Fruit fly (Drosophila melanogaster) whole organism, embryonic: ENCODE measurements around the gene IntS6.

Source experiments
- Atf3 ChIP-seq: fragments of 200-800 bp; sonication (Bioruptor generic); optimal IDR thresholded peaks from 3 replicates; lab custom pipeline; 2016; ENCODE audit warnings: missing biosample characterization, missing genetic modification characterization
- Atf6 ChIP-seq: fragments of 200-800 bp; sonication (Bioruptor generic); IDR thresholded peaks from 2 replicates; pipeline ENCODE4 v1.3.6; 2022; ENCODE audit warnings: missing biosample characterization, missing genetic modification characterization
- CG10267 ChIP-seq: fragments of 200-800 bp; sonication (Bioruptor generic); optimal IDR thresholded peaks from 2 replicates; lab custom pipeline; 2018; ENCODE audit warnings: missing biosample characterization, mild to moderate bottlenecking, missing genetic modification characterization, moderate library complexity
- CG10462 ChIP-seq: fragments of 200-800 bp; sonication (Bioruptor generic); optimal IDR thresholded peaks from 2 replicates; lab custom pipeline; 2016; ENCODE audit warnings: missing biosample characterization, missing genetic modification characterization
- CG12104 ChIP-seq: fragments of 200-800 bp; sonication (Bioruptor generic); optimal IDR thresholded peaks from 3 replicates; lab custom pipeline; 2016; ENCODE audit warnings: missing biosample characterization, missing genetic modification characterization
- CG13424 ChIP-seq: fragments of 200-800 bp; sonication (Bioruptor generic); optimal IDR thresholded peaks from 2 replicates; lab custom pipeline; 2019; ENCODE audit warnings: missing biosample characterization, mild to moderate bottlenecking, missing genetic modification characterization, moderate library complexity
- CG13624 ChIP-seq: fragments of 200-800 bp; sonication (Bioruptor generic); optimal IDR thresholded peaks from 2 replicates; lab custom pipeline; 2016; ENCODE audit warnings: missing biosample characterization, missing genetic modification characterization
- CG13894 ChIP-seq: fragments of 200-800 bp; sonication (Bioruptor generic); optimal IDR thresholded peaks from 3 replicates; lab custom pipeline; 2018; ENCODE audit warnings: missing biosample characterization, mild to moderate bottlenecking, missing genetic modification characterization, moderate library complexity
- CG14667 ChIP-seq: fragments of 200-800 bp; sonication (Bioruptor generic); IDR thresholded peaks from 2 replicates; pipeline ENCODE4 v1.3.6; 2022; ENCODE audit warnings: missing biosample characterization, missing genetic modification characterization
- CG1647 ChIP-seq: fragments of 200-800 bp; sonication (Bioruptor generic); optimal IDR thresholded peaks from 3 replicates; lab custom pipeline; 2016; ENCODE audit warnings: missing biosample characterization, missing genetic modification characterization
- CG16863 ChIP-seq: fragments of 200-800 bp; sonication (Bioruptor generic); optimal IDR thresholded peaks from 3 replicates; lab custom pipeline; 2016; ENCODE audit warnings: missing biosample characterization, missing genetic modification characterization
- CG17359 ChIP-seq: fragments of 200-800 bp; sonication (Bioruptor generic); optimal IDR thresholded peaks from 3 replicates; lab custom pipeline; 2018; ENCODE audit warnings: missing biosample characterization, mild to moderate bottlenecking, missing genetic modification characterization, moderate library complexity
- CG1792 ChIP-seq: fragments of 200-800 bp; sonication (Bioruptor generic); optimal IDR thresholded peaks from 2 replicates; lab custom pipeline; 2016; ENCODE audit warnings: missing biosample characterization, missing genetic modification characterization
- CG2875 ChIP-seq: fragments of 200-800 bp; sonication (Bioruptor generic); optimal IDR thresholded peaks from 2 replicates; lab custom pipeline; 2017; ENCODE audit warnings: missing biosample characterization, mild to moderate bottlenecking, missing genetic modification characterization, missing genetic modification reagents
- CG31224 ChIP-seq: fragments of 200-800 bp; sonication (Bioruptor generic); IDR thresholded peaks from 2 replicates; pipeline ENCODE4 v1.3.6; 2022; ENCODE audit warnings: missing biosample characterization, missing genetic modification characterization
- CG31388 ChIP-seq: fragments of 200-800 bp; sonication (Bioruptor generic); optimal IDR thresholded peaks from 2 replicates; lab custom pipeline; 2016; ENCODE audit warnings: missing biosample characterization, missing genetic modification characterization
- CG4404 ChIP-seq: fragments of 200-800 bp; sonication (Bioruptor generic); IDR thresholded peaks from 2 replicates; pipeline ENCODE4 v1.3.6; 2022; ENCODE audit warnings: missing biosample characterization, missing genetic modification characterization
- CG6654 ChIP-seq: fragments of 200-800 bp; sonication (Bioruptor generic); optimal IDR thresholded peaks from 2 replicates; lab custom pipeline; 2017; ENCODE audit warnings: missing biosample characterization, mild to moderate bottlenecking, missing genetic modification characterization
- CG7987 ChIP-seq: fragments of 200-800 bp; sonication (Bioruptor generic); optimal IDR thresholded peaks from 2 replicates; lab custom pipeline; 2018; ENCODE audit warnings: missing biosample characterization, mild to moderate bottlenecking, missing genetic modification characterization, moderate library complexity
- CoRest ChIP-seq: fragments of 200-800 bp; sonication (Bioruptor generic); optimal IDR thresholded peaks from 3 replicates; lab custom pipeline; 2018; ENCODE audit warnings: missing biosample characterization, mild to moderate bottlenecking, missing genetic modification characterization, moderate library complexity
- Deaf1 ChIP-seq: fragments of 200-800 bp; optimal IDR thresholded peaks from 3 replicates; lab custom pipeline; 2019; ENCODE audit warnings: missing biosample characterization, mild to moderate bottlenecking, missing genetic modification characterization, moderate library complexity
- Dfd ChIP-seq, 2 experiments: fragments of >200 bp; optimal IDR thresholded peaks; 2 replicates each; lab custom pipeline; 2017; ENCODE audit warnings: missing biosample characterization in 2 of 2, missing genetic modification characterization in 2 of 2
- GATAe ChIP-seq: fragments of 200-800 bp; sonication (Bioruptor generic); conservative IDR thresholded peaks from 2 replicates; pipeline ENCODE4 v1.3.6; 2022; ENCODE audit warnings: missing biosample characterization, missing genetic modification characterization
- MESR4 ChIP-seq: fragments of 200-800 bp; sonication (Bioruptor generic); optimal IDR thresholded peaks from 2 replicates; lab custom pipeline; 2018; ENCODE audit warnings: missing biosample characterization, mild to moderate bottlenecking, missing genetic modification characterization, moderate library complexity
- Meics ChIP-seq: fragments of 200-800 bp; sonication (Bioruptor generic); optimal IDR thresholded peaks from 2 replicates; lab custom pipeline; 2017; ENCODE audit warnings: missing biosample characterization, mild to moderate bottlenecking, missing genetic modification characterization
- NC2β ChIP-seq: fragments of 200-800 bp; sonication (Bioruptor generic); optimal IDR thresholded peaks from 2 replicates; lab custom pipeline; 2016; ENCODE audit warnings: missing biosample characterization, missing genetic modification characterization
- Neu2 ChIP-seq: fragments of 200-800 bp; sonication (Bioruptor generic); optimal IDR thresholded peaks from 3 replicates; lab custom pipeline; 2016; ENCODE audit warnings: missing biosample characterization, missing genetic modification characterization, borderline replicate concordance
- NfI ChIP-seq: fragments of 200-800 bp; sonication (Bioruptor generic); optimal IDR thresholded peaks from 3 replicates; lab custom pipeline; 2018; ENCODE audit warnings: missing biosample characterization, mild to moderate bottlenecking, missing genetic modification characterization, moderate library complexity
- Ptx1 ChIP-seq: fragments of 200-800 bp; sonication (Bioruptor generic); IDR thresholded peaks from 2 replicates; pipeline ENCODE4 v1.3.6; 2022; ENCODE audit warnings: missing biosample characterization, missing genetic modification characterization
- Rfx ChIP-seq: fragments of 200-800 bp; sonication (Bioruptor generic); IDR thresholded peaks from 2 replicates; pipeline ENCODE4 v1.3.6; 2022; ENCODE audit warnings: missing biosample characterization, missing genetic modification characterization
- aop ChIP-seq: fragments of 200-800 bp; sonication (Bioruptor generic); IDR thresholded peaks from 2 replicates; pipeline ENCODE4 v1.3.6; 2022; ENCODE audit warnings: missing biosample characterization, missing genetic modification characterization
- bab2 ChIP-seq: fragments of 200-800 bp; sonication (Bioruptor generic); optimal IDR thresholded peaks from 2 replicates; lab custom pipeline; 2016; ENCODE audit warnings: missing biosample characterization, missing genetic modification characterization
- chinmo ChIP-seq: fragments of 200-800 bp; sonication (Bioruptor generic); IDR thresholded peaks from 4 replicates; pipeline ENCODE4 v1.3.6; 2022; ENCODE audit warnings: missing biosample characterization, missing genetic modification characterization; ENCODE audit not compliant: partially characterized antibody
- ci ChIP-seq: fragments of 200-800 bp; sonication (Bioruptor generic); IDR thresholded peaks from 3 replicates; pipeline ENCODE4 v1.3.6; 2022; ENCODE audit warnings: missing biosample characterization, missing genetic modification characterization
- corto ChIP-seq: fragments of 200-800 bp; sonication (Bioruptor generic); optimal IDR thresholded peaks from 2 replicates; lab custom pipeline; 2016; ENCODE audit warnings: missing biosample characterization, mild to moderate bottlenecking, missing genetic modification characterization, moderate library complexity
- crol ChIP-seq: fragments of 200-800 bp; sonication (Bioruptor generic); IDR thresholded peaks from 2 replicates; pipeline ENCODE4 v1.3.6; 2022; ENCODE audit warnings: missing biosample characterization, missing genetic modification characterization
- danr ChIP-seq: fragments of 200-800 bp; sonication (Bioruptor generic); IDR thresholded peaks from 2 replicates; pipeline ENCODE4 v1.3.6; 2022; ENCODE audit warnings: missing biosample characterization, missing genetic modification characterization
- dati ChIP-seq: fragments of 200-800 bp; sonication (Bioruptor generic); IDR thresholded peaks from 2 replicates; pipeline ENCODE4 v1.3.6; 2022; ENCODE audit warnings: missing biosample characterization, missing genetic modification characterization
- dm ChIP-seq: fragments of 200-800 bp; sonication (Bioruptor generic); optimal IDR thresholded peaks from 3 replicates; lab custom pipeline; 2016; ENCODE audit warnings: missing biosample characterization, missing genetic modification characterization
- emc ChIP-seq: fragments of 200-800 bp; sonication (Bioruptor generic); optimal IDR thresholded peaks from 2 replicates; lab custom pipeline; 2016; ENCODE audit warnings: missing biosample characterization, missing genetic modification characterization
- eyg ChIP-seq: fragments of 200-800 bp; sonication (Bioruptor generic); optimal IDR thresholded peaks from 3 replicates; lab custom pipeline; 2016; ENCODE audit warnings: missing biosample characterization, missing genetic modification characterization
- gce ChIP-seq: fragments of 200-800 bp; sonication (Bioruptor generic); IDR thresholded peaks from 3 replicates; pipeline ENCODE4 v1.3.6; 2022; ENCODE audit warnings: missing biosample characterization, missing genetic modification characterization
- gfzf ChIP-seq: fragments of 200-800 bp; sonication (Bioruptor generic); optimal IDR thresholded peaks from 2 replicates; lab custom pipeline; 2016; ENCODE audit warnings: missing biosample characterization, mild to moderate bottlenecking, missing genetic modification characterization, moderate library complexity
- knrl ChIP-seq: fragments of 200-800 bp; sonication (Bioruptor generic); IDR thresholded peaks from 3 replicates; pipeline ENCODE4 v1.3.6; 2022; ENCODE audit warnings: missing biosample characterization, missing genetic modification characterization; ENCODE audit not compliant: partially characterized antibody
- luna ChIP-seq: fragments of 200-800 bp; sonication (Bioruptor generic); optimal IDR thresholded peaks from 2 replicates; lab custom pipeline; 2016; ENCODE audit warnings: missing biosample characterization, missing genetic modification characterization
- mam ChIP-seq: fragments of 200-800 bp; sonication (Bioruptor generic); optimal IDR thresholded peaks from 3 replicates; lab custom pipeline; 2016; ENCODE audit warnings: missing biosample characterization, missing genetic modification characterization
- org-1 ChIP-seq: fragments of 200-800 bp; sonication (Bioruptor generic); optimal IDR thresholded peaks from 2 replicates; lab custom pipeline; 2017; ENCODE audit warnings: missing biosample characterization, missing genetic modification characterization
- psq ChIP-seq: fragments of 200-800 bp; sonication (Bioruptor generic); optimal IDR thresholded peaks from 2 replicates; lab custom pipeline; 2017; ENCODE audit warnings: missing biosample characterization, missing genetic modification characterization
- row ChIP-seq: fragments of 200-800 bp; sonication (Bioruptor generic); IDR thresholded peaks from 3 replicates; pipeline ENCODE4 v1.3.6; 2022; ENCODE audit warnings: missing biosample characterization, missing genetic modification characterization
- sd ChIP-seq: fragments of 200-800 bp; sonication (Bioruptor generic); optimal IDR thresholded peaks from 3 replicates; lab custom pipeline; 2018; ENCODE audit warnings: missing biosample characterization, mild to moderate bottlenecking, missing genetic modification characterization, moderate library complexity
- wdn ChIP-seq: fragments of 200-800 bp; sonication (Bioruptor generic); IDR thresholded peaks from 2 replicates; pipeline ENCODE4 v1.3.6; 2022; ENCODE audit warnings: missing biosample characterization, missing genetic modification characterization
- zfh2 ChIP-seq: fragments of 200-800 bp; sonication (Bioruptor generic); optimal IDR thresholded peaks from 2 replicates; lab custom pipeline; 2016; ENCODE audit warnings: missing biosample characterization, missing genetic modification characterization

Gene IntS6

dm6 chrX:5737157-5737556, 9.9 kb downstream of the IntS6 start (continued):
- TF ChIP-seq Deaf1 = peak; percentile 20
- TF ChIP-seq psq = no peak
- no peak for TF ChIP-seq CG13894 (tag; lab: Kevin White, UChicago)
- no peak for TF ChIP-seq CG7987
- TF ChIP-seq gce = no peak
- TF ChIP-seq CG16863 = no peak
- no peak for TF ChIP-seq emc (GFP tag; lab: Kevin White, UChicago)
- no peak for TF ChIP-seq NfI
- TF ChIP-seq gfzf (GFP tag; lab: Kevin White, UChicago) = no peak
- TF ChIP-seq CG6654 (GFP tag; lab: Kevin White, UChicago) = no peak
- TF ChIP-seq Atf6 (GFP tag; lab: Robert Waterston, UW) = 0 out of 2 replicates have a peak, but pooled peaks have one; percentile 30
- peak; percentile 47; the same call in 1 of the 3 replicates for TF ChIP-seq row (GFP tag; lab: Robert Waterston, UW)
- TF ChIP-seq bab2 (GFP tag; lab: Kevin White, UChicago) = no peak
- TF ChIP-seq CG4404 (GFP tag; lab: Robert Waterston, UW) = 0 out of 2 replicates have a peak, but pooled peaks have one; percentile 11
- no peak for TF ChIP-seq CG12104
- peak; percentile 57 for TF ChIP-seq Rfx (GFP tag; lab: Robert Waterston, UW)
- no peak for TF ChIP-seq knrl (GFP tag; lab: Robert Waterston, UW)
- TF ChIP-seq zfh2 (GFP tag; lab: Kevin White, UChicago) = no peak
- TF ChIP-seq CG13424 (tag; lab: Kevin White, UChicago) = no peak
- TF ChIP-seq GATAe (GFP tag; lab: Robert Waterston, UW) = no peak
- TF ChIP-seq CoRest (tag; lab: Kevin White, UChicago) = no peak
- TF ChIP-seq CG17359 (tag; lab: Kevin White, UChicago) = no peak
- no peak for TF ChIP-seq corto (GFP tag; lab: Kevin White, UChicago)
- peak; percentile 8 for TF ChIP-seq mam (GFP tag; lab: Kevin White, UChicago)
- no peak for TF ChIP-seq CG1647 (GFP tag; lab: Kevin White, UChicago)
- TF ChIP-seq Atf3 (GFP tag; lab: Kevin White, UChicago) = no peak
- TF ChIP-seq org-1 (GFP tag; lab: Kevin White, UChicago) = no peak
- TF ChIP-seq CG10267 (tag; lab: Kevin White, UChicago) = no peak
- no peak for TF ChIP-seq eyg (GFP tag; lab: Kevin White, UChicago)
- TF ChIP-seq crol (GFP tag; lab: Robert Waterston, UW) = peak; percentile 99
- peak; percentile 69; the same call in 2 of the 3 replicates for TF ChIP-seq ci (GFP tag; lab: Robert Waterston, UW)
- no peak for TF ChIP-seq CG13624 (GFP tag; lab: Kevin White, UChicago)
- TF ChIP-seq CG14667 (GFP tag; lab: Robert Waterston, UW) = no peak
- 0 out of 2 replicates have a peak, but pooled peaks have one; percentile 24 for TF ChIP-seq Ptx1 (GFP tag; lab: Robert Waterston, UW)
- no peak for TF ChIP-seq dati (GFP tag; lab: Robert Waterston, UW)
- no peak for TF ChIP-seq CG1792 (GFP tag; lab: Kevin White, UChicago)
- TF ChIP-seq wdn (GFP tag; lab: Robert Waterston, UW) = no peak
- TF ChIP-seq CG31388 = no peak
- no peak for TF ChIP-seq CG31224 (GFP tag; lab: Robert Waterston, UW)
- peak; percentile 31 for TF ChIP-seq Meics (GFP tag; lab: Kevin White, UChicago)
- TF ChIP-seq chinmo (GFP tag; lab: Robert Waterston, UW) = no peak
- TF ChIP-seq CG10462 (GFP tag; lab: Kevin White, UChicago) = no peak
- no peak for TF ChIP-seq NC2β (GFP tag; lab: Kevin White, UChicago)
- TF ChIP-seq Dfd (GFP tag; optimal IDR thresholded peaks at IDR 0.05; lab: Kevin White, UChicago) = no peak
- no peak for TF ChIP-seq MESR4
- no peak for TF ChIP-seq aop (GFP tag; lab: Robert Waterston, UW)
- TF ChIP-seq sd (tag; lab: Kevin White, UChicago) = no peak
- no peak for TF ChIP-seq dm
- no peak for TF ChIP-seq luna (GFP tag; lab: Kevin White, UChicago)
- TF ChIP-seq Neu2 = no peak
- TF ChIP-seq CG2875 (GFP tag; lab: Kevin White, UChicago) = no peak
- no peak for TF ChIP-seq danr (GFP tag; lab: Robert Waterston, UW)
